Worm (Caenorhabditis elegans) whole organism, L3 larva: ENCODE measurements around the gene K11H12.7.

ENCODE experiments used
- ama-1 ChIP-seq: fragments of 150-350 bp; optimal IDR thresholded peaks from 2 replicates; lab custom pipeline; 2018
- snpc-4 ChIP-seq: fragments of 150-350 bp; optimal IDR thresholded peaks from 2 replicates; lab custom pipeline; 2014; ENCODE audit warnings: missing biosample characterization, missing genetic modification characterization

ce11 chrIV:648362-648761 is 17.0 kb upstream of the K11H12.7 start:
- TF ChIP-seq ama-1 (no peak), snpc-4 (tag; lab: Kevin White, UChicago) (no peak)
